Worm (Caenorhabditis elegans) whole organism, L4 larva: Measurements from ENCODE around the gene F25B4.4.

Experiments used
- F10B5.3 ChIP-seq: sonication (generic microtip); optimal IDR thresholded peaks from 2 replicates; lab custom pipeline; 2016; ENCODE audit warnings: mild to moderate bottlenecking, missing genetic modification characterization, missing compliant biosample characterization
- F26F4.8 ChIP-seq: fragments of 200-800 bp; sonication (Bioruptor generic); conservative IDR thresholded peaks from 2 replicates; pipeline ENCODE4 v1.3.6; 2022; ENCODE audit warnings: missing genetic modification characterization, missing compliant biosample characterization
- F37D6.2 ChIP-seq: sonication (generic microtip); optimal IDR thresholded peaks from 2 replicates; lab custom pipeline; 2016; ENCODE audit warnings: mild to moderate bottlenecking, missing genetic modification characterization, missing compliant biosample characterization
- F44E2.7 ChIP-seq: fragments of 200-800 bp; sonication (Bioruptor generic); IDR thresholded peaks from 2 replicates; pipeline ENCODE4 v2.1.2; 2022; ENCODE audit warnings: missing genetic modification characterization, missing compliant biosample characterization
- F49E8.2 ChIP-seq: sonication (generic microtip); optimal IDR thresholded peaks from 2 replicates; lab custom pipeline; 2016; ENCODE audit warnings: missing compliant biosample characterization, mild to moderate bottlenecking, missing genetic modification characterization, borderline replicate concordance
- aha-1 ChIP-seq: fragments of 150-350 bp; peaks from one replicate; lab custom pipeline; 2014; ENCODE audit warnings: missing biosample characterization, missing genetic modification characterization
- arid-1 ChIP-seq: fragments of 200-800 bp; sonication (Bioruptor generic); conservative IDR thresholded peaks from 2 replicates; pipeline ENCODE4 v1.3.6; 2022; ENCODE audit warnings: missing genetic modification reagents, missing genetic modification characterization, missing compliant biosample characterization
- attf-4 ChIP-seq: sonication (generic microtip); optimal IDR thresholded peaks from 3 replicates; lab custom pipeline; 2017; ENCODE audit warnings: missing biosample characterization, missing genetic modification characterization
- ceh-20 ChIP-seq: fragments of 200-800 bp; sonication (Bioruptor generic); IDR thresholded peaks from 2 replicates; pipeline ENCODE4 v1.3.6; 2022; ENCODE audit warnings: missing genetic modification reagents, missing genetic modification characterization, missing compliant biosample characterization
- cey-2 ChIP-seq: sonication (generic microtip); optimal IDR thresholded peaks from 3 replicates; lab custom pipeline; 2017; ENCODE audit warnings: missing genetic modification characterization, mild to moderate bottlenecking, missing compliant biosample characterization, antibody characterized with exemption, borderline replicate concordance; ENCODE audit not compliant: insufficient read depth
- daf-12 ChIP-seq: fragments of 150-350 bp; optimal IDR thresholded peaks from 2 replicates; lab custom pipeline; 2014; ENCODE audit warnings: missing biosample characterization, missing genetic modification reagents, missing genetic modification characterization
- daf-16 ChIP-seq, 3 experiments: sonication (generic microtip); optimal IDR thresholded peaks; 2 replicates each; lab custom pipeline; 2016 to 2017; ENCODE audit warnings: missing genetic modification characterization in 3 of 3, missing genetic modification reagents in 3 of 3, mild to moderate bottlenecking in 2 of 3, missing compliant biosample characterization in 2 of 3, missing biosample characterization in 1 of 3, moderate library complexity in 1 of 3
- daf-8 ChIP-seq: fragments of 200-800 bp; sonication (Bioruptor generic); IDR thresholded peaks from 2 replicates; pipeline ENCODE4 v1.3.6; 2022; ENCODE audit warnings: missing genetic modification characterization, missing compliant biosample characterization
- dmd-6 ChIP-seq: fragments of 200-800 bp; sonication (Bioruptor generic); IDR thresholded peaks from 2 replicates; pipeline ENCODE4 v1.3.6; 2022; ENCODE audit warnings: missing genetic modification reagents, missing genetic modification characterization, missing compliant biosample characterization
- duxl-1 ChIP-seq: sonication (generic microtip); optimal IDR thresholded peaks from 2 replicates; lab custom pipeline; 2016; ENCODE audit warnings: mild to moderate bottlenecking, missing genetic modification characterization, moderate library complexity, missing compliant biosample characterization; ENCODE audit not compliant: poor library complexity
- hif-1 ChIP-seq, 2 experiments: sonication (generic microtip); optimal IDR thresholded peaks; 2 replicates each; lab custom pipeline; 2016 to 2017; ENCODE audit warnings: missing compliant biosample characterization in 2 of 2, missing genetic modification characterization in 2 of 2, missing genetic modification reagents in 2 of 2, missing genotype in 2 of 2, mild to moderate bottlenecking in 1 of 2
- hlh-11 ChIP-seq: fragments of 200-800 bp; sonication (Bioruptor generic); optimal IDR thresholded peaks from 2 replicates; lab custom pipeline; 2018; ENCODE audit warnings: mild to moderate bottlenecking, missing genetic modification characterization, missing compliant biosample characterization
- jun-1 ChIP-seq: fragments of 150-350 bp; optimal IDR thresholded peaks from 2 replicates; lab custom pipeline; 2014; ENCODE audit warnings: missing biosample characterization, missing genetic modification reagents, missing genetic modification characterization
- lin-1 ChIP-seq: fragments of 200-800 bp; sonication (Bioruptor generic); IDR thresholded peaks from 2 replicates; pipeline ENCODE4 v1.3.6; 2022; ENCODE audit warnings: missing genetic modification reagents, missing genetic modification characterization, missing compliant biosample characterization
- lir-3 ChIP-seq: sonication (generic microtip); optimal IDR thresholded peaks from 2 replicates; lab custom pipeline; 2016; ENCODE audit warnings: mild to moderate bottlenecking, missing genetic modification characterization, missing compliant biosample characterization
- mxl-3 ChIP-seq: fragments of 200-800 bp; sonication (Bioruptor generic); optimal IDR thresholded peaks from 2 replicates; lab custom pipeline; 2018; ENCODE audit warnings: mild to moderate bottlenecking, missing genetic modification characterization, missing compliant biosample characterization
- nhr-111 ChIP-seq: fragments of 200-800 bp; sonication (Bioruptor generic); optimal IDR thresholded peaks from 2 replicates; lab custom pipeline; 2018; ENCODE audit warnings: mild to moderate bottlenecking, missing genetic modification characterization, missing compliant biosample characterization
- nhr-237 ChIP-seq: sonication (generic microtip); optimal IDR thresholded peaks from 2 replicates; lab custom pipeline; 2017; ENCODE audit warnings: missing biosample characterization, missing genetic modification characterization
- nhr-28 ChIP-seq: fragments of 150-350 bp; optimal IDR thresholded peaks from 2 replicates; lab custom pipeline; 2014; ENCODE audit warnings: missing biosample characterization, missing genetic modification characterization
- nhr-48 ChIP-seq: sonication (generic microtip); optimal IDR thresholded peaks from 2 replicates; lab custom pipeline; 2016; ENCODE audit warnings: mild to moderate bottlenecking, missing genetic modification characterization, missing compliant biosample characterization
- nhr-6 ChIP-seq: fragments of 150-350 bp; optimal IDR thresholded peaks from 2 replicates; lab custom pipeline; 2014; ENCODE audit warnings: missing biosample characterization, missing genetic modification characterization
- php-3 ChIP-seq: fragments of 200-800 bp; sonication (Bioruptor generic); IDR thresholded peaks from 2 replicates; pipeline ENCODE4 v1.3.6; 2022; ENCODE audit warnings: missing genetic modification reagents, missing genetic modification characterization, missing compliant biosample characterization
- pqm-1 ChIP-seq: sonication (generic microtip); optimal IDR thresholded peaks from 2 replicates; lab custom pipeline; 2017; ENCODE audit warnings: missing biosample characterization, missing genetic modification characterization
- saeg-2 ChIP-seq: fragments of 200-800 bp; sonication (Bioruptor generic); IDR thresholded peaks from 2 replicates; pipeline ENCODE4 v1.3.6; 2022; ENCODE audit warnings: missing genetic modification reagents, missing genetic modification characterization, missing compliant biosample characterization
- skn-1 ChIP-seq: fragments of 150-350 bp; optimal IDR thresholded peaks from 2 replicates; lab custom pipeline; 2014; ENCODE audit warnings: missing biosample characterization, missing genetic modification characterization
- tra-1 ChIP-seq: fragments of 200-800 bp; sonication (Bioruptor generic); IDR thresholded peaks from 2 replicates; pipeline ENCODE4 v1.3.6; 2022; ENCODE audit warnings: missing genetic modification reagents, missing genetic modification characterization, missing compliant biosample characterization
- unc-62 ChIP-seq, 3 experiments: fragments of 150-350 bp in 1 of 3; sonication (generic microtip); optimal IDR thresholded peaks in 2 of 3; peaks in 1 of 3; 1 replicate in 1 of 3; 2 replicates in 2 of 3; lab custom pipeline; 2014 to 2017; ENCODE audit warnings: missing biosample characterization in 3 of 3, missing genetic modification characterization in 3 of 3, missing genetic modification reagents in 3 of 3, missing genotype in 1 of 3
- vab-7 ChIP-seq: fragments of 200-800 bp; sonication (Bioruptor generic); IDR thresholded peaks from 2 replicates; pipeline ENCODE4 v1.3.6; 2022; ENCODE audit warnings: missing genetic modification reagents, missing genetic modification characterization, missing compliant biosample characterization
- zip-11 ChIP-seq: fragments of 200-800 bp; sonication (Bioruptor generic); IDR thresholded peaks from 2 replicates; pipeline ENCODE4 v1.3.6; 2022; ENCODE audit warnings: missing genetic modification characterization, missing compliant biosample characterization
- ztf-7 ChIP-seq: fragments of 150-350 bp; optimal IDR thresholded peaks from 2 replicates; lab custom pipeline; 2014; ENCODE audit warnings: missing biosample characterization, missing genetic modification characterization

Gene F25B4.4

DNA sequence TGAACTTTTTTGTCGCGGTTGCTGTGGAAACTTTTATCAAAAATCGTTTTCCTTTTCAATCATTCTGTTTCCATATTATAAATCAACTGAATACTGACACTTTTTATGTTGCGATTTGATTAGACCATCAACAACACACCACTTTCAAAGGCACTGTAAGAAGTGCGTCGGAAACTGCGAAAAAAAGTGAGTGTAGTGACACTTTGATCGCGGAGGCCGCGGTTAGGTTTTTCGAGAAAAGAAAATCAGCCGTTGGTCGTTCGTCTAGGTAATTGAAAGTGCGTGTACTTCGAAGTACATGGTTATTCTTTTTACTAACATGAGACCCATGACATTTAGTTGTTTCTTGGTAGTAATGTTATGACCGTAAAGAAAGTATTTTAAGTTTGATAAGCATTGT is 11.0 kb downstream of the F25B4.4 start:
- TF ChIP-seq attf-4 (tag; lab: Kevin White, UChicago): no peak
- no peak for TF ChIP-seq zip-11 (GFP tag; lab: Robert Waterston, UW)
- no peak for TF ChIP-seq daf-12 (tag; lab: Kevin White, UChicago)
- TF ChIP-seq hlh-11: peak; percentile 47
- no peak for TF ChIP-seq arid-1 (GFP tag; lab: Robert Waterston, UW)
- peak; percentile 11 for TF ChIP-seq mxl-3
- TF ChIP-seq jun-1 (tag; lab: Kevin White, UChicago): no peak
- 0 out of 2 replicates have a peak, but pooled peaks have one; percentile 33 for TF ChIP-seq lin-1
- TF ChIP-seq ceh-20 (GFP tag; lab: Robert Waterston, UW): peak; percentile 30; the same call in 1 of the 2 replicates
- no peak for TF ChIP-seq tra-1 (GFP tag; lab: Robert Waterston, UW)
- no peak for TF ChIP-seq daf-16 (GFP tag; optimal IDR thresholded peaks at IDR 0.05; lab: Kevin White, UChicago)
- TF ChIP-seq daf-16 (tag; optimal IDR thresholded peaks at IDR 0.05; lab: Kevin White, UChicago): peak; percentile 30
- peak; percentile 55 for TF ChIP-seq nhr-28
- TF ChIP-seq hif-1 (tag; optimal IDR thresholded peaks at IDR 0.05; lab: Kevin White, UChicago): no peak
- TF ChIP-seq php-3 (GFP tag; lab: Robert Waterston, UW): 0 out of 2 replicates have a peak, but pooled peaks have one; percentile 55
- TF ChIP-seq lir-3: no peak
- peak in 1 of 2 experiments; percentile 63 for TF ChIP-seq unc-62 (GFP tag; optimal IDR thresholded peaks at IDR 0.05 in 1 of 2; lab: Kevin White, UChicago)
- no peak for TF ChIP-seq unc-62 (tag; optimal IDR thresholded peaks at IDR 0.05; lab: Kevin White, UChicago)
- TF ChIP-seq cey-2: no peak
- no peak for TF ChIP-seq nhr-111

DNA sequence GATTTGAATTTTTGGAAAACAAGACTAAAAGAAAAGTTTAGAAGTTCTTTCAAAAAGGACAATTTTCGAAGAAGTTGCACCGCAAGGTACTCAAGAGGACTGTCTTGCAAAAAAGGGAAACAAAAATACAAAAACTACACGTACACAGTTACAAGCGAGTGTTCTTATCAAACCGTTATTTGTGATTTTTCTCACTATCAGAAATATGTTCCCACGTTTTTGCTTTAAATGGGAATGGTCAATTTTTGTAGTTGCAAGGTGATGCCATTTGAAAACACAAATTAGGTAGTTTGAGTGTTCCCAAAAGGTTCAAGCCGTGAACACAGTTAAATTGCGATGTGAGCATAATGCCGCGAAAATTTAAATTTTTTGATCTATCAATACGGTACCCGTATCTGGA is 11.5 kb downstream of the F25B4.4 start:
- TF ChIP-seq daf-16 (GFP tag; optimal IDR thresholded peaks at IDR 0.05; lab: Kevin White, UChicago) (no peak), daf-16 (tag; optimal IDR thresholded peaks at IDR 0.05; lab: Kevin White, UChicago) (peak; percentile 19), pqm-1 (tag; lab: Kevin White, UChicago) (peak; percentile 65), php-3 (GFP tag; lab: Robert Waterston, UW) (no peak), nhr-48 (tag; lab: Kevin White, UChicago) (no peak), F26F4.8 (no peak), skn-1 (tag; lab: Kevin White, UChicago) (no peak), nhr-28 (peak; percentile 94), F10B5.3 (tag; lab: Kevin White, UChicago) (no peak), nhr-237 (tag; lab: Kevin White, UChicago) (no peak), nhr-6 (peak; percentile 3), saeg-2 (no peak)

- TF ChIP-seq nhr-28 (peak; percentile 60), hif-1 (tag; optimal IDR thresholded peaks at IDR 0.05; lab: Kevin White, UChicago) (no peak), F44E2.7 (GFP tag; lab: Robert Waterston, UW) (no peak), vab-7 (no peak), daf-8 (GFP tag; lab: Robert Waterston, UW) (no peak), F49E8.2 (tag; lab: Kevin White, UChicago) (no peak), aha-1 (tag; lab: Kevin White, UChicago) (peak; percentile 69), zip-11 (GFP tag; lab: Robert Waterston, UW) (no peak), duxl-1 (no peak), F37D6.2 (tag; lab: Kevin White, UChicago) (no peak), ztf-7 (tag; lab: Kevin White, UChicago) (no peak), dmd-6 (GFP tag; lab: Robert Waterston, UW) (0 out of 2 replicates have a peak, but pooled peaks have one; percentile 23), hlh-11 (peak; percentile 18), daf-12 (tag; lab: Kevin White, UChicago) (no peak)
Measured at ce11 chrV:5697581-5697980, 12.9 kb downstream of the F25B4.4 start.
